Worm (Caenorhabditis elegans) whole organism, L4 larva: ENCODE data around the gene srw-12.

Experiments
- Y5F2A.4 ChIP-seq: fragments of 200-800 bp; sonication (Bioruptor generic); optimal IDR thresholded peaks from 2 replicates; lab custom pipeline; 2018; ENCODE audit warnings: mild to moderate bottlenecking, missing genetic modification characterization, missing compliant biosample characterization
- fkh-10 ChIP-seq: fragments of 150-350 bp; optimal IDR thresholded peaks from 2 replicates; lab custom pipeline; 2014; ENCODE audit warnings: missing biosample characterization, missing genetic modification reagents, missing genetic modification characterization
- lin-29 ChIP-seq: fragments of 200-800 bp; sonication (Bioruptor generic); IDR thresholded peaks from 2 replicates; pipeline ENCODE4 v1.3.6; 2022; ENCODE audit warnings: missing genetic modification reagents, missing genetic modification characterization, missing compliant biosample characterization
- spr-1 ChIP-seq: sonication (generic microtip); optimal IDR thresholded peaks from 2 replicates; lab custom pipeline; 2016; ENCODE audit warnings: mild to moderate bottlenecking, missing genetic modification characterization, missing compliant biosample characterization
- zag-1 ChIP-seq: fragments of 150-350 bp; optimal IDR thresholded peaks from 2 replicates; lab custom pipeline; 2014; ENCODE audit warnings: missing biosample characterization, missing genetic modification characterization

DNA sequence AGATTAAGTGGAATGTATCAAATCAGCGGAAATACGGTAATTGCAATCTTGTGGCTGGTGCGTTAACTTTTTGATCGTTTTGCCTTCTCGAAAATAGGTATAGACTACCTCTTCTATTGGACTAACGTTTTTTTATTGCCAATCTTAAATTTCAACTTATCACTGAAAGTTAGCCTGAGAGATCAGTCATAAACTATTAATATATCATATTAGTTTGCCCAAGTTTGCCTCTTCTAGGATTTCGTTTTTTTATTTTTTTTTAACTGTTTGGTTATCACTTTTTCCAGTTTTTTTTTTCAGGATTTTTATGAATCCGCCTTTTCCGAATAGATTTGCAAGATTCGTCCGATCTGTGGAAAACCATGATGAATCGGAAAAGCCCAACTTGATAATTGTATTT is 6.0 kb upstream of the srw-12 start, which contains the start of gene kin-30:
- TF ChIP-seq lin-29 (no peak), spr-1 (tag; lab: Kevin White, UChicago) (no peak), fkh-10 (GFP tag; lab: Kevin White, UChicago) (no peak), Y5F2A.4 (GFP tag; lab: Kevin White, UChicago) (no peak), zag-1 (no peak)
